Comparison of ENCODE assay signal across 3 fruit fly cellular contexts in genomic region chr2L:18985201-18986124, dm6.
TF ChIP-seq lines count a peak whose summit lies in the region.

No protein-coding gene starts in this region.

TF ChIP-seq in whole organism, adult, 20 proteins besides CTCF, POLR2A, EP300 and RAD21 (continued from another document):
- TF ChIP-seq Hr96 (GFP tag; optimal IDR thresholded peaks at IDR 0.05; lab: Kevin White, UChicago) (peak; percentile 54), toe (GFP tag; optimal IDR thresholded peaks at IDR 0.05; lab: Kevin White, UChicago) (no peak)

TF ChIP-seq in whole organism, embryonic, 481 proteins besides CTCF, POLR2A, EP300 and RAD21 (continued from another document and continues in another):
- TF ChIP-seq dimm (GFP tag; IDR thresholded peaks at IDR 0.05; lab: Robert Waterston, UW) (no peak), E2f2 (GFP tag; IDR thresholded peaks at IDR 0.05; lab: Robert Waterston, UW) (no peak), lmd (GFP tag; IDR thresholded peaks at IDR 0.05; lab: Robert Waterston, UW) (no peak), CG10565 (GFP tag; optimal IDR thresholded peaks at IDR 0.05; lab: Kevin White, UChicago) (no peak), CG31224 (GFP tag; IDR thresholded peaks at IDR 0.05; lab: Robert Waterston, UW) (no peak), CG14014 (GFP tag; IDR thresholded peaks at IDR 0.05; lab: Robert Waterston, UW) (no peak), CG18011 (GFP tag; optimal IDR thresholded peaks at IDR 0.05; lab: Kevin White, UChicago) (no peak), Hr3 (GFP tag; optimal IDR thresholded peaks at IDR 0.05; lab: Kevin White, UChicago) (no peak), Abd-B (GFP tag; optimal IDR thresholded peaks at IDR 0.05; lab: Kevin White, UChicago) (no peak), danr (GFP tag; IDR thresholded peaks at IDR 0.05; lab: Robert Waterston, UW) (no peak), pfk (GFP tag; optimal IDR thresholded peaks at IDR 0.05; lab: Kevin White, UChicago) (no peak), sug (tag; optimal IDR thresholded peaks at IDR 0.05; lab: Kevin White, UChicago) (peak; percentile 62), Mes4 (GFP tag; optimal IDR thresholded peaks at IDR 0.05; lab: Kevin White, UChicago) (no peak), CG2712 (tag; optimal IDR thresholded peaks at IDR 0.05; lab: Kevin White, UChicago) (no peak), hth (optimal IDR thresholded peaks at IDR 0.05; lab: Kevin White, UChicago) (no peak), bcd (GFP tag; optimal IDR thresholded peaks at IDR 0.05; lab: Kevin White, UChicago) (no peak), Kr (GFP tag; optimal IDR thresholded peaks at IDR 0.05; lab: Kevin White, UChicago) (no peak), CG15601 (tag; optimal IDR thresholded peaks at IDR 0.05; lab: Kevin White, UChicago) (no peak), Atf6 (GFP tag; IDR thresholded peaks at IDR 0.05; lab: Robert Waterston, UW) (no peak), CG18619 (GFP tag; optimal IDR thresholded peaks at IDR 0.05; lab: Kevin White, UChicago) (no peak), abd-A (tag; optimal IDR thresholded peaks at IDR 0.05; lab: Kevin White, UChicago) (no peak), br (optimal IDR thresholded peaks at IDR 0.05; lab: Kevin White, UChicago) (no peak), CG7963 (GFP tag; IDR thresholded peaks at IDR 0.05; lab: Robert Waterston, UW; ENCODE audit: partially characterized antibody) (no peak), mirr (GFP tag; optimal IDR thresholded peaks at IDR 0.05; lab: Kevin White, UChicago) (peak; percentile 90), lola (GFP tag; optimal IDR thresholded peaks at IDR 0.05; lab: Kevin White, UChicago) (no peak), cg (GFP tag; optimal IDR thresholded peaks at IDR 0.05; lab: Kevin White, UChicago) (no peak), CG16779 (GFP tag; IDR thresholded peaks at IDR 0.05; lab: Robert Waterston, UW) (no peak), CG6791 (GFP tag; IDR thresholded peaks at IDR 0.05; lab: Robert Waterston, UW; ENCODE audit: partially characterized antibody) (no peak), CG17361 (GFP tag; IDR thresholded peaks at IDR 0.05; lab: Robert Waterston, UW) (no peak), tup (GFP tag; optimal IDR thresholded peaks at IDR 0.05; lab: Kevin White, UChicago) (no peak), Sry-β (GFP tag; optimal IDR thresholded peaks at IDR 0.05; lab: Kevin White, UChicago) (no peak), so (GFP tag; IDR thresholded peaks at IDR 0.05; lab: Robert Waterston, UW) (no peak), Dref (GFP tag; IDR thresholded peaks at IDR 0.05; lab: Robert Waterston, UW) (no peak), Poxn (GFP tag; IDR thresholded peaks at IDR 0.05; lab: Robert Waterston, UW) (no peak), Rfx (GFP tag; IDR thresholded peaks at IDR 0.05; lab: Robert Waterston, UW) (no peak), grn (GFP tag; optimal IDR thresholded peaks at IDR 0.05; lab: Kevin White, UChicago) (peak; percentile 87), toy (GFP tag; IDR thresholded peaks at IDR 0.05; lab: Robert Waterston, UW) (no peak), Fer3 (tag; optimal IDR thresholded peaks at IDR 0.05; lab: Kevin White, UChicago) (no peak), CG9932 (GFP tag; IDR thresholded peaks at IDR 0.05; lab: Robert Waterston, UW) (no peak), Drgx (GFP tag; IDR thresholded peaks at IDR 0.05; lab: Robert Waterston, UW) (no peak), Dip2 (GFP tag; IDR thresholded peaks at IDR 0.05; lab: Robert Waterston, UW) (no peak), CG7928 (GFP tag; optimal IDR thresholded peaks at IDR 0.05; lab: Kevin White, UChicago) (no peak), MTF-1 (GFP tag; optimal IDR thresholded peaks at IDR 0.05; lab: Kevin White, UChicago; ENCODE audit: borderline replicate concordance) (no peak), bab2 (GFP tag; optimal IDR thresholded peaks at IDR 0.05; lab: Kevin White, UChicago) (no peak), pum (GFP tag; optimal IDR thresholded peaks at IDR 0.05; lab: Kevin White, UChicago) (no peak), stwl (tag; optimal IDR thresholded peaks at IDR 0.05; lab: Kevin White, UChicago) (no peak), trh (GFP tag; optimal IDR thresholded peaks at IDR 0.05; lab: Kevin White, UChicago) (no peak), CG2120 (GFP tag; optimal IDR thresholded peaks at IDR 0.05; lab: Kevin White, UChicago) (peak; percentile 36), pzg (GFP tag; optimal IDR thresholded peaks at IDR 0.05; lab: Kevin White, UChicago) (no peak), CG14667 (GFP tag; IDR thresholded peaks at IDR 0.05; lab: Robert Waterston, UW) (no peak), nom (GFP tag; optimal IDR thresholded peaks at IDR 0.05; lab: Kevin White, UChicago) (no peak), ATbp (GFP tag; optimal IDR thresholded peaks at IDR 0.05; lab: Kevin White, UChicago) (no peak), CG18599 (GFP tag; optimal IDR thresholded peaks at IDR 0.05; lab: Kevin White, UChicago) (peak; percentile 28), Lpt (GFP tag; optimal IDR thresholded peaks at IDR 0.05; lab: Kevin White, UChicago) (no peak), Sin3A (optimal IDR thresholded peaks at IDR 0.05; lab: Kevin White, UChicago) (no peak), CG13424 (tag; optimal IDR thresholded peaks at IDR 0.05; lab: Kevin White, UChicago) (no peak), row (GFP tag; IDR thresholded peaks at IDR 0.05; lab: Robert Waterston, UW) (0 out of 3 replicates have a peak, but pooled peaks have one; percentile 14), exex (tag; optimal IDR thresholded peaks at IDR 0.05; lab: Kevin White, UChicago) (peak; percentile 90), Atf-2 (GFP tag; optimal IDR thresholded peaks at IDR 0.05; lab: Kevin White, UChicago) (no peak), croc (GFP tag; conservative IDR thresholded peaks at IDR 0.05; lab: Robert Waterston, UW) (no peak), dysf (GFP tag; IDR thresholded peaks at IDR 0.05; lab: Robert Waterston, UW) (no peak), CG7271 (tag; optimal IDR thresholded peaks at IDR 0.05; lab: Kevin White, UChicago) (no peak), ac (GFP tag; optimal IDR thresholded peaks at IDR 0.05; lab: Kevin White, UChicago) (no peak), Pdp1 (GFP tag; optimal IDR thresholded peaks at IDR 0.05; lab: Kevin White, UChicago) (peak in 1 of 2 experiments; percentile 97), ato (GFP tag; IDR thresholded peaks at IDR 0.05; lab: Robert Waterston, UW; ENCODE audit: partially characterized antibody) (no peak), luna (GFP tag; optimal IDR thresholded peaks at IDR 0.05; lab: Kevin White, UChicago) (no peak), CG10654 (GFP tag; optimal IDR thresholded peaks at IDR 0.05; lab: Kevin White, UChicago) (no peak), repo (GFP tag; optimal IDR thresholded peaks at IDR 0.05; lab: Kevin White, UChicago) (no peak), CG8359 (GFP tag; optimal IDR thresholded peaks at IDR 0.05; lab: Kevin White, UChicago; ENCODE audit: borderline replicate concordance) (no peak)

TF ChIP-seq in whole organism, prepupa, 60 proteins besides CTCF, POLR2A, EP300 and RAD21 (continued from another document):
- TF ChIP-seq Hr4 (GFP tag; optimal IDR thresholded peaks at IDR 0.05; lab: Kevin White, UChicago) = peak; percentile 35
- TF ChIP-seq CG8119 (GFP tag; IDR thresholded peaks at IDR 0.05; lab: Robert Waterston, UW) = peak; percentile 26; the same call in 1 of the 3 replicates
- TF ChIP-seq Met (GFP tag; optimal IDR thresholded peaks at IDR 0.05; lab: Kevin White, UChicago) = no peak
- no peak for TF ChIP-seq CG8632 (GFP tag; optimal IDR thresholded peaks at IDR 0.05; lab: Kevin White, UChicago)
- TF ChIP-seq CG10669 (GFP tag; optimal IDR thresholded peaks at IDR 0.05; lab: Kevin White, UChicago) = no peak
- peak; percentile 17 for TF ChIP-seq Sox14 (GFP tag; optimal IDR thresholded peaks at IDR 0.05; lab: Kevin White, UChicago)
- TF ChIP-seq Eip78C (GFP tag; lab: Kevin White, UChicago) = peak; percentile 67
- TF ChIP-seq CG16779 (tag; optimal IDR thresholded peaks at IDR 0.05; lab: Kevin White, UChicago) = no peak
